Fruit fly (Drosophila melanogaster) whole organism, prepupa: ENCODE data around the gene CG3349.

Source experiments
- CG10669 ChIP-seq: fragments of 200-800 bp; sonication (Bioruptor generic); optimal IDR thresholded peaks from 3 replicates; lab custom pipeline; 2018; ENCODE audit warnings: missing biosample characterization, mild to moderate bottlenecking, missing genetic modification characterization, moderate library complexity
- CG11294 ChIP-seq: fragments of 200-800 bp; sonication (Bioruptor generic); IDR thresholded peaks from 2 replicates; pipeline ENCODE4 v1.3.6; 2022; ENCODE audit warnings: missing biosample characterization, missing genetic modification characterization
- CG11902 ChIP-seq: fragments of 200-800 bp; sonication (Bioruptor generic); optimal IDR thresholded peaks from 3 replicates; lab custom pipeline; 2016; ENCODE audit warnings: missing biosample characterization, missing genetic modification characterization
- CG31627 ChIP-seq: fragments of 200-800 bp; sonication (Bioruptor generic); optimal IDR thresholded peaks from 3 replicates; lab custom pipeline; 2016; ENCODE audit warnings: missing biosample characterization, missing genetic modification characterization
- CG32006 ChIP-seq: fragments of 200-800 bp; sonication (Bioruptor generic); optimal IDR thresholded peaks from 3 replicates; lab custom pipeline; 2017; ENCODE audit warnings: missing biosample characterization, mild to moderate bottlenecking, missing genetic modification characterization
- CG6163 ChIP-seq: fragments of 200-800 bp; sonication (Bioruptor generic); IDR thresholded peaks from 3 replicates; pipeline ENCODE4 v1.3.6; 2022; ENCODE audit warnings: missing biosample characterization, missing genetic modification characterization
- CG6854 ChIP-seq: fragments of 200-800 bp; sonication (Bioruptor generic); optimal IDR thresholded peaks from 2 replicates; lab custom pipeline; 2017; ENCODE audit warnings: missing biosample characterization, mild to moderate bottlenecking, missing genetic modification characterization
- CG7368 ChIP-seq: fragments of 200-800 bp; sonication (Bioruptor generic); optimal IDR thresholded peaks from 3 replicates; lab custom pipeline; 2016; ENCODE audit warnings: missing biosample characterization, missing genetic modification characterization
- CG8119 ChIP-seq: fragments of 200-800 bp; sonication (Bioruptor generic); IDR thresholded peaks from 3 replicates; pipeline ENCODE4 v1.3.6; 2022; ENCODE audit warnings: missing biosample characterization, missing genetic modification characterization
- CG8632 ChIP-seq: fragments of 200-800 bp; sonication (Bioruptor generic); optimal IDR thresholded peaks from 3 replicates; lab custom pipeline; 2016; ENCODE audit warnings: missing biosample characterization, missing genetic modification characterization
- Eip75B ChIP-seq: fragments of 200-800 bp; sonication (Bioruptor generic); optimal IDR thresholded peaks from 3 replicates; lab custom pipeline; 2016; ENCODE audit warnings: missing biosample characterization, missing genetic modification characterization
- Eip78C ChIP-seq: fragments of 200-800 bp; sonication (Bioruptor generic); peaks from one replicate; lab custom pipeline; 2016; ENCODE audit warnings: missing biosample characterization, missing genetic modification characterization
- Ets21C ChIP-seq: fragments of 200-800 bp; sonication (Bioruptor generic); optimal IDR thresholded peaks from 3 replicates; lab custom pipeline; 2016; ENCODE audit warnings: missing biosample characterization, missing genetic modification characterization
- Gug ChIP-seq: fragments of 200-800 bp; sonication (Bioruptor generic); IDR thresholded peaks from 2 replicates; pipeline ENCODE4 v1.3.6; 2022; ENCODE audit warnings: missing biosample characterization, missing genetic modification characterization
- Hr4 ChIP-seq: fragments of 200-800 bp; sonication (Bioruptor generic); optimal IDR thresholded peaks from 3 replicates; lab custom pipeline; 2016; ENCODE audit warnings: missing biosample characterization, missing genetic modification characterization
- Met ChIP-seq: fragments of 200-800 bp; sonication (Bioruptor generic); optimal IDR thresholded peaks from 3 replicates; lab custom pipeline; 2016; ENCODE audit warnings: missing biosample characterization, missing genetic modification characterization
- Sox102F ChIP-seq: fragments of 200-800 bp; sonication (Bioruptor generic); optimal IDR thresholded peaks from 2 replicates; lab custom pipeline; 2016; ENCODE audit warnings: missing biosample characterization, mild to moderate bottlenecking, missing genetic modification characterization
- Sox15 ChIP-seq: fragments of 200-800 bp; sonication (Bioruptor generic); optimal IDR thresholded peaks from 3 replicates; lab custom pipeline; 2016; ENCODE audit warnings: missing biosample characterization, missing genetic modification characterization
- achi ChIP-seq: fragments of 200-800 bp; sonication (Bioruptor generic); optimal IDR thresholded peaks from 3 replicates; lab custom pipeline; 2016; ENCODE audit warnings: missing biosample characterization, missing genetic modification characterization
- cyc ChIP-seq: fragments of 200-800 bp; sonication (Bioruptor generic); optimal IDR thresholded peaks from 3 replicates; lab custom pipeline; 2016; ENCODE audit warnings: missing biosample characterization, missing genetic modification characterization
- dac ChIP-seq: fragments of 200-800 bp; sonication (Bioruptor generic); optimal IDR thresholded peaks from 2 replicates; lab custom pipeline; 2017; ENCODE audit warnings: missing biosample characterization, mild to moderate bottlenecking, missing genetic modification characterization
- dsx ChIP-seq: fragments of 200-800 bp; optimal IDR thresholded peaks from 3 replicates; lab custom pipeline; 2019; ENCODE audit warnings: missing biosample characterization, mild to moderate bottlenecking, missing genetic modification characterization, moderate library complexity; ENCODE audit not compliant: poor library complexity, severe bottlenecking
- eg ChIP-seq: fragments of 200-800 bp; sonication (Bioruptor generic); IDR thresholded peaks from 3 replicates; pipeline ENCODE4 v1.3.6; 2022; ENCODE audit warnings: missing biosample characterization, missing genetic modification characterization
- esn ChIP-seq: fragments of 200-800 bp; sonication (Bioruptor generic); optimal IDR thresholded peaks from 2 replicates; lab custom pipeline; 2016; ENCODE audit warnings: missing biosample characterization, mild to moderate bottlenecking, missing genetic modification characterization, moderate library complexity
- fd59A ChIP-seq: fragments of 200-800 bp; sonication (Bioruptor generic); optimal IDR thresholded peaks from 2 replicates; lab custom pipeline; 2017; ENCODE audit warnings: missing biosample characterization, mild to moderate bottlenecking, missing genetic modification characterization, missing genetic modification reagents
- fd85E ChIP-seq: fragments of 200-800 bp; sonication (Bioruptor generic); optimal IDR thresholded peaks from 3 replicates; lab custom pipeline; 2016; ENCODE audit warnings: missing biosample characterization, missing genetic modification characterization
- fkh ChIP-seq: fragments of 200-800 bp; sonication (Bioruptor generic); optimal IDR thresholded peaks from 3 replicates; lab custom pipeline; 2017; ENCODE audit warnings: missing biosample characterization, mild to moderate bottlenecking, missing genetic modification characterization, moderate library complexity
- lz ChIP-seq: fragments of 200-800 bp; sonication (Bioruptor generic); optimal IDR thresholded peaks from 3 replicates; lab custom pipeline; 2016; ENCODE audit warnings: missing biosample characterization, missing genetic modification characterization
- pdm3 ChIP-seq: fragments of 200-800 bp; sonication (Bioruptor generic); optimal IDR thresholded peaks from 3 replicates; lab custom pipeline; 2016; ENCODE audit warnings: missing biosample characterization, missing genetic modification characterization
- salr ChIP-seq, 2 experiments: fragments of 200-800 bp; sonication (Bioruptor generic); optimal IDR thresholded peaks; 3 replicates each; lab custom pipeline; 2016 to 2018; ENCODE audit warnings: missing biosample characterization in 2 of 2, missing genetic modification characterization in 2 of 2, mild to moderate bottlenecking in 1 of 2
- ss ChIP-seq, 2 experiments: fragments of 200-800 bp; sonication (Bioruptor generic); optimal IDR thresholded peaks; 2 replicates in 1 of 2; 3 replicates in 1 of 2; lab custom pipeline; 2017 to 2018; ENCODE audit warnings: mild to moderate bottlenecking in 2 of 2, missing biosample characterization in 2 of 2, missing genetic modification characterization in 2 of 2, moderate library complexity in 1 of 2
- svp ChIP-seq: fragments of 200-800 bp; sonication (Bioruptor generic); peaks from one replicate; lab custom pipeline; 2016; ENCODE audit warnings: missing biosample characterization, missing genetic modification characterization
- vri ChIP-seq: fragments of 200-800 bp; sonication (Bioruptor generic); optimal IDR thresholded peaks from 3 replicates; lab custom pipeline; 2016; ENCODE audit warnings: missing biosample characterization, mild to moderate bottlenecking, missing genetic modification characterization

The CG3349 gene

DNA sequence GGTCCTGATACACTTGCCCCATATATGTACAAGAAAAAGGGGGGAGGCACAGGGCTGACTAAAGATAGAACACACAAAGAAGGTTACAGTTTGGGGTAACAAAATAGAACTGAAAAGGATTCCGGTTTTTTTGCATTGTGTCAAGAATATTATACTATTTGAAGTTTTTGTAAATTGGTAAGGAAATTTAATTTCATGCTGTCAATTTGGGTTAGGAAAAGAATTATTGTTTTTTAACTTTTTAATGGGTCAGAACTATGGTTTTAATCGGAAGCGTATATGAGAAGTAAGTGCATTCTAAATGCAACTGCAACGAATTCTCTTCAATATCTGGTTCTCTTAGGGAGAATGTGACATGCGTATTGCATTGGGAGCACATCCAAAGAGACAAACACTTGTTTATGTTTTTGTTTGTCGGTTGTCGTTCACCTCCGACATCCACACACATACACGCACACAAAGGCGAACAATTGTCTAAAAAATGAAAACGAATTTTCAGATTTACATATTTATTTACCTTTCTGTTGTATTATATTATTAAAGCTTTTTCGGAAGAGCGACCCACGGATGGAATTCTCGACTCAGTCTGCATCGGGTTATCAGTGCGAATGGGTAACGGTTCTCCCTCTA is 5.2 kb downstream of the CG3349 start, which contains the start of gene mnd (continued):
- no peak for TF ChIP-seq Sox15 (GFP tag; lab: Kevin White, UChicago)
- TF ChIP-seq dsx (GFP tag; lab: Kevin White, UChicago), result peak; percentile 80
- TF ChIP-seq fd59A, result peak; percentile 47
- TF ChIP-seq CG6163 (GFP tag; lab: Robert Waterston, UW), result peak; percentile 88
- TF ChIP-seq eg (GFP tag; lab: Robert Waterston, UW), result peak; percentile 96
- TF ChIP-seq CG10669 (GFP tag; lab: Kevin White, UChicago), result peak; percentile 65
- peak; percentile 79 for TF ChIP-seq achi (GFP tag; lab: Kevin White, UChicago)
- peak; percentile 67 for TF ChIP-seq CG7368 (GFP tag; lab: Kevin White, UChicago)
- TF ChIP-seq fd85E (GFP tag; lab: Kevin White, UChicago), result no peak
- peak; percentile 39 for TF ChIP-seq cyc
- peak; percentile 85 for TF ChIP-seq Gug (GFP tag; lab: Robert Waterston, UW)
- TF ChIP-seq Eip75B (GFP tag; lab: Kevin White, UChicago), result peak; percentile 68
- TF ChIP-seq ss (GFP tag; optimal IDR thresholded peaks at IDR 0.05; lab: Kevin White, UChicago), result peak; percentile 26 to 56
- TF ChIP-seq Sox102F (GFP tag; lab: Kevin White, UChicago), result peak; percentile 39
- peak; percentile 10 to 84 for TF ChIP-seq salr (GFP tag; optimal IDR thresholded peaks at IDR 0.05; lab: Kevin White, UChicago)
- TF ChIP-seq dac (GFP tag; lab: Kevin White, UChicago), result no peak
- no peak for TF ChIP-seq fkh (GFP tag; lab: Kevin White, UChicago)
- TF ChIP-seq CG8632 (GFP tag; lab: Kevin White, UChicago), result peak; percentile 63

DNA sequence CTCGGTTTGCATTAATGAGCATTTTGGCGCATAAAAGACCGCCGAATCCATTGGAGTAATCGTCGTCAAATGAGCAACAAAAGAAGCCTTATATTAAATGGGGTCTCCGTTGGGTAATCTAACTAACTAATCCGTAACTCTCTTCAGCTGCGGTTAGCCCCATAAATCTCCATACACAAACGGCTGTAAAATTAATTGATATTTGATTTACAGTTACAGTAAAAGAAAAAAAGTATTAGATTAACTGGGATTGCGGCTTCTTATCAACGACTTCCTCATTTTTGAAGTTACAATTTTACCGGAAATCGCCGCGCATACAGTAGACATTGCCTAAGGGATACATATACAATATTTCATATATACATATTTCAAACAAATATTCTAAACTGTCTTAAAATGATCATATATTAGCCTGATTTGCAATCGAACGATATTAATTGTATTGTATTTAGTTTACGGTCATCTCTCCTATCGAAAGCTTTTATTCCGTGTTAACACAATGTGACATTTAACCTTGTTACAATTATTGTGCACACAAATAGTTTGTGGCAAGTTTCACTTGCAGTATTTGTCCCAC is 7.0 kb downstream of the CG3349 start:
- TF ChIP-seq Met (peak; percentile 1), esn (GFP tag; lab: Kevin White, UChicago) (no peak), Hr4 (GFP tag; lab: Kevin White, UChicago) (peak; percentile 26), CG31627 (no peak), CG11294 (no peak), svp (GFP tag; lab: Kevin White, UChicago) (peak; percentile 38), CG11902 (GFP tag; lab: Kevin White, UChicago) (no peak), Ets21C (GFP tag; lab: Kevin White, UChicago) (no peak), Eip78C (peak; percentile 44)
- TF ChIP-seq, all 60 proteins: peak for 4

dm6 chr3L:14986984-14987896 is 7.8 kb downstream of the CG3349 start:
- peak; percentile 48 for TF ChIP-seq vri
- peak; percentile 35; the same call in 1 of the 3 replicates for TF ChIP-seq eg (GFP tag; lab: Robert Waterston, UW)
- peak; percentile 10 for TF ChIP-seq Eip78C
- TF ChIP-seq CG6854 (GFP tag; lab: Kevin White, UChicago), result peak; percentile 30
- TF ChIP-seq Met, result peak; percentile 15
- 0 out of 3 replicates have a peak, but pooled peaks have one; percentile 12 for TF ChIP-seq CG8119 (GFP tag; lab: Robert Waterston, UW)
- peak; percentile 42 for TF ChIP-seq fkh (GFP tag; lab: Kevin White, UChicago)
- no peak for TF ChIP-seq pdm3 (GFP tag; lab: Kevin White, UChicago)
- TF ChIP-seq CG11902 (GFP tag; lab: Kevin White, UChicago), result no peak
- peak; percentile 32 for TF ChIP-seq svp (GFP tag; lab: Kevin White, UChicago)
- TF ChIP-seq CG6163 (GFP tag; lab: Robert Waterston, UW), result 0 out of 3 replicates have a peak, but pooled peaks have one; percentile 16

DNA sequence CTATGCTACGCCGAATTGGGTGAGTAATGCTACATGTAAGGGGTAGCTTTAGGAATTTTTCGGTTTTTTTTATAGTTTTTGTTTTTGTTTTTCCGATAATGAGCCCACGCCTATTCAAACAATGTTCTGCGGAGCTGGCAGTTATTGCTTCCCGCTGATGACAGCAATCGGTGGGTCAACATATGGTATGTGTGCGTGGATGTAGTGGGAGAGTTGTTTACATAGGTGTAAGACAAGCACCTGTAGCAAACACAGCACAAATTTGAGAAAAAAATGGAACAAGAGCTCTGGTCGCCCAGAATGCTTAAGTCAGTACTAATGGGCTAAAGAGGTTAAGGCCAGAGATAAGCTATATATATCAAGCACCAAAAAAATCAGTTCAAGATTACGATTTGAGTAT is 8.8 kb downstream of the CG3349 start:
- TF ChIP-seq CG6854 (GFP tag; lab: Kevin White, UChicago), result no peak
- peak; percentile 83 for TF ChIP-seq fkh (GFP tag; lab: Kevin White, UChicago)
- TF ChIP-seq lz, result no peak
- no peak for TF ChIP-seq CG11902 (GFP tag; lab: Kevin White, UChicago)
- no peak for TF ChIP-seq CG32006
